Fruit fly (Drosophila melanogaster) Kc167 (cell line): ENCODE results near the gene Ugt35D1.

Experiments used
- Myc ChIP-seq: fragments of >200 bp; optimal IDR thresholded peaks from 2 replicates; lab custom pipeline; 2017; ENCODE audit warnings: missing external identifiers
- Sin3A ChIP-seq: fragments of >200 bp; optimal IDR thresholded peaks from 2 replicates; lab custom pipeline; 2018; ENCODE audit warnings: missing external identifiers

DNA sequence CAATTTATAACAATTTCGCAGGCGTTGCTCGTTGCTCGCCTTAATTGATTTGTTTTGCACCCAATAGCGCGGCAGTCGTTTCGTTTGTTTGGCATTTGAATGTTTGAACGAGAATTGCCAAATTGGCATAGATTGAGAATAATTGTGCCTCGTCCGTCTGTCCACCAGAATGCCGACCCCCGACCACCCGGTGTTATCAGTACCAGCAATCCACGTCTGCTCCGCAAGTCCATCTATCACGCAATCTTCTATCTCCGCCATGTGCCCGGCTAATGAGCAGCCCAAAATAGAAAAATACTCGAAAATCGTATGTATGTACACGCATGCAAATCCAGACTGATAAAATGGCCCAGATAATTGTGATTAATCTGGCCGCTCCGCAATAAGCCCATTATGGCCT lies 47.9 kb upstream of the Ugt35D1 start:
- TF ChIP-seq Sin3A (lab: Kevin White, UChicago) (no peak), Myc (lab: Kevin White, UChicago) (no peak)
